Fruit fly (Drosophila melanogaster) whole organism, prepupa: ENCODE data around the gene CG33325.
A peak's percentile ranks its signal among the peaks of the same experiment; 100 is the strongest.

Experiments used
- CG3919 ChIP-seq: fragments of 200-800 bp; sonication (Bioruptor generic); optimal IDR thresholded peaks from 3 replicates; lab custom pipeline; 2016; ENCODE audit warnings: missing biosample characterization, missing genetic modification characterization
- CG7368 ChIP-seq: fragments of 200-800 bp; sonication (Bioruptor generic); optimal IDR thresholded peaks from 3 replicates; lab custom pipeline; 2016; ENCODE audit warnings: missing biosample characterization, missing genetic modification characterization
- Ets21C ChIP-seq: fragments of 200-800 bp; sonication (Bioruptor generic); optimal IDR thresholded peaks from 3 replicates; lab custom pipeline; 2016; ENCODE audit warnings: missing biosample characterization, missing genetic modification characterization
- Ets96B ChIP-seq: fragments of 200-800 bp; optimal IDR thresholded peaks from 2 replicates; lab custom pipeline; 2019; ENCODE audit warnings: missing biosample characterization, mild to moderate bottlenecking, missing genetic modification characterization, moderate library complexity
- Hr38 ChIP-seq: sonication (Bioruptor generic); optimal IDR thresholded peaks from 2 replicates; lab custom pipeline; 2016; ENCODE audit warnings: missing biosample characterization, missing genetic modification characterization
- Hr4 ChIP-seq: fragments of 200-800 bp; sonication (Bioruptor generic); optimal IDR thresholded peaks from 3 replicates; lab custom pipeline; 2016; ENCODE audit warnings: missing biosample characterization, missing genetic modification characterization
- OdsH ChIP-seq: fragments of 200-800 bp; sonication (Bioruptor generic); optimal IDR thresholded peaks from 3 replicates; lab custom pipeline; 2016; ENCODE audit warnings: missing biosample characterization, missing genetic modification characterization
- Sox102F ChIP-seq: fragments of 200-800 bp; sonication (Bioruptor generic); optimal IDR thresholded peaks from 2 replicates; lab custom pipeline; 2016; ENCODE audit warnings: missing biosample characterization, mild to moderate bottlenecking, missing genetic modification characterization
- cyc ChIP-seq: fragments of 200-800 bp; sonication (Bioruptor generic); optimal IDR thresholded peaks from 3 replicates; lab custom pipeline; 2016; ENCODE audit warnings: missing biosample characterization, missing genetic modification characterization
- dsx ChIP-seq: fragments of 200-800 bp; optimal IDR thresholded peaks from 3 replicates; lab custom pipeline; 2019; ENCODE audit warnings: missing biosample characterization, mild to moderate bottlenecking, missing genetic modification characterization, moderate library complexity; ENCODE audit not compliant: poor library complexity, severe bottlenecking
- spab ChIP-seq: fragments of 200-800 bp; sonication (Bioruptor generic); optimal IDR thresholded peaks from 2 replicates; lab custom pipeline; 2017; ENCODE audit warnings: missing biosample characterization, mild to moderate bottlenecking, missing genetic modification characterization, missing genetic modification reagents
- svp ChIP-seq: fragments of 200-800 bp; sonication (Bioruptor generic); peaks from one replicate; lab custom pipeline; 2016; ENCODE audit warnings: missing biosample characterization, missing genetic modification characterization

DNA sequence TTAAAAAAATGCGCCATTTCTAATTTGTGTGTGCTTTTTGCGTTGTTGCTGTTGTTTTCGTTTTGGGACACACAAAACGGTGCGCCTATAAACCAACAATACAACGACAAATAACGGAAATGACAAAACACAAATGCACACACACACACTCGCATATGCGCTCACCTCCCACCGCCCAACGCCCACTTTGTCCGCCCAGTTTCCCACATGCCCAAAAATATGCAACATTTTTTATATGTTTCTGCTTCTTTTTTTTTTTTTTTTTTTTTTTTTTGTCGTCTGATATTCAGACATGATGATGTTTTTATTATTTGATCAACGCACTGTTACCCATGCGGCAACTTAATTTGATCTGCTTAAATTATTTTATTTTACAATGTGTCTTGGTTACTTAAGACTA lies 27.3 kb upstream of the CG33325 start:
- no peak for TF ChIP-seq Hr4 (GFP tag; lab: Kevin White, UChicago)
- TF ChIP-seq CG3919 (GFP tag; lab: Kevin White, UChicago), result no peak
- TF ChIP-seq Ets21C (GFP tag; lab: Kevin White, UChicago), result no peak
- no peak for TF ChIP-seq OdsH (GFP tag; lab: Kevin White, UChicago)
- no peak for TF ChIP-seq dsx (GFP tag; lab: Kevin White, UChicago)
- TF ChIP-seq CG7368, result no peak
- no peak for TF ChIP-seq cyc (GFP tag; lab: Kevin White, UChicago)
- TF ChIP-seq Sox102F (GFP tag; lab: Kevin White, UChicago), result no peak
- peak; percentile 9 for TF ChIP-seq Ets96B (tag; lab: Kevin White, UChicago)
- TF ChIP-seq Hr38 (GFP tag; lab: Kevin White, UChicago), result no peak
- no peak for TF ChIP-seq svp (GFP tag; lab: Kevin White, UChicago)
- no peak for TF ChIP-seq spab (GFP tag; lab: Kevin White, UChicago)
